Worm (Caenorhabditis elegans) whole organism, L4/young adult: ENCODE results near the gene H41C03.1.

ENCODE experiments used
- W03F9.2 ChIP-seq: fragments of 150-350 bp; optimal IDR thresholded peaks from 2 replicates; lab custom pipeline; 2014; ENCODE audit warnings: missing biosample characterization, missing genetic modification characterization
- him-1 ChIP-seq: sonication (generic microtip); optimal IDR thresholded peaks from 2 replicates; lab custom pipeline; 2016; ENCODE audit warnings: missing genotype, missing genetic modification reagents, missing genetic modification characterization, missing compliant biosample characterization

DNA sequence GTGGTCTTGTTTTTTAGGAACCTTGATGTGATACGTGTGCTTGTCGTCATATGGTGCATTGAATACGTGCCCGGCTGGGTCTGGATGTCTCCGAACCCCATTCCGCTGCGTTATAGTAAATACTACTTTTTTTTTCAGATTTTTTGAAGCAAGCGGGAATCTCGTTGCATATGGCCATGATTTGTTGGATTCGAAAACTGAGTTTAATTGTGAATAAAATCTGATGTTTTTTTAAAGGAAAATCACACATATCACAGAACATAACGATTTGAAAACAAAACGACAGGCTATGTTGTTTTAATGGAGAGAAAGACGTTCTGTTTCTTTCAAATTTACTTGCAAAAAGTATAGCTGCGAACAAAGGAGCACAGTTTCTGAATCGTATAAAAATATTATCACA is 8.8 kb upstream of the H41C03.1 start, which contains the start of the genes ZK1248.17 and H41C03.3:
- no peak for TF ChIP-seq W03F9.2 (tag; lab: Kevin White, UChicago)
- no peak for TF ChIP-seq him-1 (tag; lab: Kevin White, UChicago)
